Fruit fly (Drosophila melanogaster): ENCODE data around the gene RpS27A.

The RpS27A gene

DNA sequence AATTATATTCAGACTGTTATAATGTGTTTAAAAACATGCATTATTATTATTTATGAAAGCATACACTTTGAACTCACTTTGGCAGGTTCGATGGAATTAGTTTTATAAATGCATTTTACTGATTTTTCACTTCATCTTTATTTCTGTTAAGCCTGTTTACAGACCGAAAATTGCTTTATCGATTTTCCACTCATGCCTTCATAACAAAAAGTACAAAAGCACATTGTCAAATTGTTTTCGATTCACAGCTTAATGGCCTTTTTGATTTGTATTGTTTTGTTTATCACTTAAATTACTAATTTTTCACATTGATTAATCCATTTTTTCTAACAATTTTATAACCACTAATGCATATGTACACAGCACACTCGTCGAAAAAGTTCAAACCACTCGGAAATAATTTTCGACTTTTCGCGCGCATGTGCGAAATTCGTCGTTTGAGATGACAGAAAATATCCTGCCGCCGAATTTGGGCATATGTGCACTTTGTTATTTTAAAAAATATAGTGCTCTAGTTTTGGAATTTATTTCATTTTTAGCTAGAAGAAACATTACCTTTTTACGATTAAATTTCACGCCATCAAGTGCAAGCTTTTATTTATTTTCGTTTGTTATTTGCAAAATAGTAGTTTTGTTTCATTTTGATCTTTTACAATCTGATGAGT is 34.4 kb upstream of the RpS27A start, which contains the start of gene rho-5:
TSS of gene rho-5 (minus strand) at position 296 of the 665 bp plus-strand sequence.
- TF ChIP-seq lilli (GFP tag; optimal IDR thresholded peaks at IDR 0.05), result peak; percentile 15
- no peak for TF ChIP-seq Hr3 (GFP tag; optimal IDR thresholded peaks at IDR 0.05)
- TF ChIP-seq Rfx (GFP tag; IDR thresholded peaks at IDR 0.05), result peak; percentile 45; the same call in 1 of the 2 replicates
- TF ChIP-seq slbo (GFP tag; IDR thresholded peaks at IDR 0.05), result peak; percentile 34; the same call in 1 of the 2 replicates
- peak; percentile 40 for TF ChIP-seq Sry-δ (GFP tag; optimal IDR thresholded peaks at IDR 0.05)
- no peak for TF ChIP-seq CG1647 (GFP tag; optimal IDR thresholded peaks at IDR 0.05)
- peak; percentile 8 for TF ChIP-seq BEAF-32 (GFP tag; optimal IDR thresholded peaks at IDR 0.05)
- 0 out of 2 replicates have a peak, but pooled peaks have one; percentile 28 for TF ChIP-seq CG17328 (GFP tag; IDR thresholded peaks at IDR 0.05)
- no peak for TF ChIP-seq ranshi (GFP tag; IDR thresholded peaks at IDR 0.05)
- TF ChIP-seq CG30020 (tag; optimal IDR thresholded peaks at IDR 0.05), result peak; percentile 13
- TF ChIP-seq z (GFP tag; IDR thresholded peaks at IDR 0.05), result no peak
- no peak for TF ChIP-seq CG10543 (GFP tag; optimal IDR thresholded peaks at IDR 0.05)
- peak; percentile 7 for TF ChIP-seq MESR4 (GFP tag; optimal IDR thresholded peaks at IDR 0.05)
- peak; percentile 53 for TF ChIP-seq sens (GFP tag)
- TF ChIP-seq D19B (GFP tag; optimal IDR thresholded peaks at IDR 0.05), result peak; percentile 65
- TF ChIP-seq gro (GFP tag; optimal IDR thresholded peaks at IDR 0.05), result peak; percentile 6
- TF ChIP-seq pzg (GFP tag; optimal IDR thresholded peaks at IDR 0.05), result peak; percentile 6
- TF ChIP-seq jumu (GFP tag; optimal IDR thresholded peaks at IDR 0.05), result no peak
- TF ChIP-seq ewg (GFP tag; optimal IDR thresholded peaks at IDR 0.05), result peak; percentile 97
- no peak for TF ChIP-seq Doc2 (GFP tag; IDR thresholded peaks at IDR 0.05)
- no peak for TF ChIP-seq ab (GFP tag; optimal IDR thresholded peaks at IDR 0.05)
- no peak for TF ChIP-seq gcm2 (GFP tag; optimal IDR thresholded peaks at IDR 0.05)
- TF ChIP-seq row (GFP tag; IDR thresholded peaks at IDR 0.05), result peak; percentile 60
- no peak for TF ChIP-seq HLHmδ (GFP tag; optimal IDR thresholded peaks at IDR 0.05)
- TF ChIP-seq mam (GFP tag; optimal IDR thresholded peaks at IDR 0.05), result peak; percentile 5
- TF ChIP-seq CG18619 (GFP tag; optimal IDR thresholded peaks at IDR 0.05), result no peak
- peak; percentile 50 for TF ChIP-seq CG2120 (GFP tag; optimal IDR thresholded peaks at IDR 0.05)
- peak; percentile 93 for TF ChIP-seq onecut (GFP tag; IDR thresholded peaks at IDR 0.05)
- TF ChIP-seq Drgx (GFP tag; IDR thresholded peaks at IDR 0.05), result no peak
- TF ChIP-seq Jarid2 (GFP tag; optimal IDR thresholded peaks at IDR 0.05), result no peak

- TF ChIP-seq tap (tag; optimal IDR thresholded peaks at IDR 0.05), result peak; percentile 76
- TF ChIP-seq oc (tag; optimal IDR thresholded peaks at IDR 0.05), result no peak
- TF ChIP-seq CG13775 (GFP tag; optimal IDR thresholded peaks at IDR 0.05), result peak; percentile 71
- peak; percentile 90 for TF ChIP-seq CG2678 (tag; optimal IDR thresholded peaks at IDR 0.05)
- TF ChIP-seq CG1529 (GFP tag; optimal IDR thresholded peaks at IDR 0.05), result peak; percentile 33
- TF ChIP-seq BtbVII (GFP tag; optimal IDR thresholded peaks at IDR 0.05), result peak; percentile 49
- TF ChIP-seq al (GFP tag; IDR thresholded peaks at IDR 0.05), result no peak; the same call in 1 of the 2 replicates
- TF ChIP-seq fd64A (GFP tag; optimal IDR thresholded peaks at IDR 0.05), result no peak
- TF ChIP-seq CG8944 (GFP tag; optimal IDR thresholded peaks at IDR 0.05), result no peak
- no peak for TF ChIP-seq Elba2 (GFP tag; optimal IDR thresholded peaks at IDR 0.05)
- TF ChIP-seq pan (optimal IDR thresholded peaks at IDR 0.05), result no peak
- peak in 1 of 2 experiments; percentile 64 for TF ChIP-seq pan (GFP tag; optimal IDR thresholded peaks at IDR 0.05 in 1 of 2, IDR thresholded peaks at IDR 0.05 in 1 of 2)
- no peak for TF ChIP-seq CG10543 (GFP tag; optimal IDR thresholded peaks at IDR 0.05)
- no peak for TF ChIP-seq CG18476 (GFP tag; optimal IDR thresholded peaks at IDR 0.05)
- no peak for TF ChIP-seq CG30431 (GFP tag; optimal IDR thresholded peaks at IDR 0.05)
- peak; percentile 71 for TF ChIP-seq Fer3 (tag; optimal IDR thresholded peaks at IDR 0.05)
- TF ChIP-seq chinmo (GFP tag; IDR thresholded peaks at IDR 0.05; ENCODE audit: partially characterized antibody), result 0 out of 4 replicates have a peak, but pooled peaks have one; percentile 41
- no peak for TF ChIP-seq H15 (GFP tag; IDR thresholded peaks at IDR 0.05)
- no peak for TF ChIP-seq CG10565 (GFP tag; optimal IDR thresholded peaks at IDR 0.05)
- TF ChIP-seq CG15601 (tag; optimal IDR thresholded peaks at IDR 0.05), result peak; percentile 86
- TF ChIP-seq CG7786 (GFP tag; optimal IDR thresholded peaks at IDR 0.05), result no peak
These were observed 32.5 kb upstream of the RpS27A start, which contains the start of the genes CG33303 and dpr19 for dm6 chr2L:10375464-10376236. Gene CG33303, minus strand, starts transcription at chr2L:10375757. Gene dpr19, plus strand, starts transcription at chr2L:10376168.
